Worm (Caenorhabditis elegans): ENCODE measurements around the gene nhr-168.

ce11 chrV:13373643-13374042 lies 40.0 kb upstream of the nhr-168 start:
- TF ChIP-seq ama-1 (optimal IDR thresholded peaks at IDR 0.05) (no peak), F13C5.2 (tag; optimal IDR thresholded peaks at IDR 0.05) (no peak), sea-1 (GFP tag; conservative IDR thresholded peaks at IDR 0.05) (no peak), pes-1 (GFP tag; IDR thresholded peaks at IDR 0.05) (no peak), hnd-1 (tag; optimal IDR thresholded peaks at IDR 0.05) (no peak), flt-1 (GFP tag; IDR thresholded peaks at IDR 0.05) (no peak), hmg-4 (GFP tag; optimal IDR thresholded peaks at IDR 0.05) (no peak), ets-7 (tag; optimal IDR thresholded peaks at IDR 0.05) (no peak)

Measured in whole organism, early embryonic.